Worm (Caenorhabditis elegans) whole organism, late embryonic: ENCODE results near the gene M117.1.

ENCODE experiments used
- C08G9.2 ChIP-seq: sonication (generic microtip); optimal IDR thresholded peaks from 2 replicates; lab custom pipeline; 2016; ENCODE audit warnings: mild to moderate bottlenecking, missing genetic modification characterization, moderate library complexity, missing compliant biosample characterization
- C38D4.7 ChIP-seq: fragments of 200-800 bp; sonication (Bioruptor generic); optimal IDR thresholded peaks from 2 replicates; lab custom pipeline; 2018; ENCODE audit warnings: mild to moderate bottlenecking, missing genetic modification characterization, moderate library complexity, missing compliant biosample characterization
- K02D7.2 ChIP-seq: sonication (generic microtip); optimal IDR thresholded peaks from 2 replicates; lab custom pipeline; 2017; ENCODE audit warnings: mild to moderate bottlenecking, missing genetic modification characterization, missing compliant biosample characterization
- T23F11.4 ChIP-seq: fragments of 200-800 bp; sonication (Bioruptor generic); optimal IDR thresholded peaks from 2 replicates; lab custom pipeline; 2018; ENCODE audit warnings: mild to moderate bottlenecking, missing genetic modification characterization, missing compliant biosample characterization
- ahr-1 ChIP-seq: sonication (generic microtip); optimal IDR thresholded peaks from 2 replicates; lab custom pipeline; 2016; ENCODE audit warnings: missing genetic modification characterization, missing compliant biosample characterization
- ama-1 ChIP-seq: fragments of 150-350 bp; optimal IDR thresholded peaks from 2 replicates; lab custom pipeline; 2014
- ceh-14 ChIP-seq: sonication (generic microtip); optimal IDR thresholded peaks from 2 replicates; lab custom pipeline; 2016; ENCODE audit warnings: missing genotype, missing genetic modification characterization, missing compliant biosample characterization
- ceh-2 ChIP-seq: sonication (generic microtip); optimal IDR thresholded peaks from 2 replicates; lab custom pipeline; 2016; ENCODE audit warnings: missing genotype, missing genetic modification characterization, missing compliant biosample characterization
- ceh-22 ChIP-seq: sonication (generic microtip); optimal IDR thresholded peaks from 2 replicates; lab custom pipeline; 2017; ENCODE audit warnings: missing biosample characterization, missing genetic modification characterization
- ceh-24 ChIP-seq: sonication (generic microtip); optimal IDR thresholded peaks from 2 replicates; lab custom pipeline; 2016; ENCODE audit warnings: mild to moderate bottlenecking, missing genetic modification characterization, missing compliant biosample characterization
- ceh-30 ChIP-seq: fragments of 150-350 bp; optimal IDR thresholded peaks from 2 replicates; lab custom pipeline; 2014; ENCODE audit warnings: missing biosample characterization, missing genetic modification characterization
- ceh-31 ChIP-seq: sonication (generic microtip); optimal IDR thresholded peaks from 2 replicates; lab custom pipeline; 2016; ENCODE audit warnings: missing genetic modification characterization, missing compliant biosample characterization
- ceh-45 ChIP-seq: fragments of 200-800 bp; sonication (Bioruptor generic); IDR thresholded peaks from 2 replicates; pipeline ENCODE4 v1.3.6; 2022; ENCODE audit warnings: missing genetic modification reagents, missing genetic modification characterization, missing compliant biosample characterization
- ceh-48 ChIP-seq: sonication (generic microtip); optimal IDR thresholded peaks from 2 replicates; lab custom pipeline; 2016; ENCODE audit warnings: missing genetic modification characterization, inconsistent platforms, missing compliant biosample characterization
- dmd-4 ChIP-seq: sonication (generic microtip); optimal IDR thresholded peaks from 2 replicates; lab custom pipeline; 2016; ENCODE audit warnings: borderline replicate concordance, missing genetic modification characterization, missing compliant biosample characterization
- elt-4 ChIP-seq: sonication (generic microtip); optimal IDR thresholded peaks from 2 replicates; lab custom pipeline; 2016; ENCODE audit warnings: missing genetic modification characterization, missing compliant biosample characterization
- fkh-6 ChIP-seq: sonication (generic microtip); optimal IDR thresholded peaks from 2 replicates; lab custom pipeline; 2016; ENCODE audit warnings: missing genetic modification characterization, missing compliant biosample characterization
- gmeb-2 ChIP-seq: sonication (generic microtip); optimal IDR thresholded peaks from 2 replicates; lab custom pipeline; 2016; ENCODE audit warnings: missing genetic modification characterization, inconsistent platforms, missing compliant biosample characterization
- hlh-30 ChIP-seq: sonication (generic microtip); optimal IDR thresholded peaks from 2 replicates; lab custom pipeline; 2017; ENCODE audit warnings: antibody characterized with exemption, missing genetic modification characterization, missing compliant biosample characterization; ENCODE audit not compliant: insufficient read depth
- hlh-6 ChIP-seq: sonication (generic microtip); optimal IDR thresholded peaks from 2 replicates; lab custom pipeline; 2016; ENCODE audit warnings: missing genotype, missing genetic modification characterization, missing compliant biosample characterization
- hlh-8 ChIP-seq: sonication (generic microtip); optimal IDR thresholded peaks from 2 replicates; lab custom pipeline; 2016; ENCODE audit warnings: missing genotype, missing genetic modification characterization, missing compliant biosample characterization
- lim-6 ChIP-seq: sonication (generic microtip); optimal IDR thresholded peaks from 2 replicates; lab custom pipeline; 2016; ENCODE audit warnings: missing genetic modification characterization, missing compliant biosample characterization
- madf-2 ChIP-seq: sonication (generic microtip); optimal IDR thresholded peaks from 2 replicates; lab custom pipeline; 2017; ENCODE audit warnings: missing genetic modification characterization, missing compliant biosample characterization
- mec-3 ChIP-seq: sonication (generic microtip); optimal IDR thresholded peaks from 2 replicates; lab custom pipeline; 2016; ENCODE audit warnings: borderline replicate concordance, missing genetic modification characterization, missing compliant biosample characterization
- nfya-1 ChIP-seq: sonication (generic microtip); optimal IDR thresholded peaks from 2 replicates; lab custom pipeline; 2017; ENCODE audit warnings: missing genetic modification characterization, mild to moderate bottlenecking, missing compliant biosample characterization, antibody characterized with exemption, moderate library complexity
- nhr-232 ChIP-seq: sonication (generic microtip); optimal IDR thresholded peaks from 2 replicates; lab custom pipeline; 2016; ENCODE audit warnings: missing genetic modification characterization, missing compliant biosample characterization
- pha-4 ChIP-seq: fragments of 150-350 bp; optimal IDR thresholded peaks from 2 replicates; lab custom pipeline; 2018; ENCODE audit warnings: missing biosample characterization, missing genetic modification reagents, missing genetic modification characterization
- pqm-1 ChIP-seq: sonication (generic microtip); optimal IDR thresholded peaks from 2 replicates; lab custom pipeline; 2016; ENCODE audit warnings: missing genetic modification characterization, missing compliant biosample characterization
- rnt-1 ChIP-seq: sonication (generic microtip); optimal IDR thresholded peaks from 2 replicates; lab custom pipeline; 2016; ENCODE audit warnings: missing genetic modification characterization, missing compliant biosample characterization
- sdc-2 ChIP-seq: sonication (generic microtip); optimal IDR thresholded peaks from 2 replicates; lab custom pipeline; 2016; ENCODE audit warnings: missing genotype, missing genetic modification characterization, missing compliant biosample characterization
- sox-2 ChIP-seq: fragments of 200-800 bp; sonication (Bioruptor generic); IDR thresholded peaks from 2 replicates; pipeline ENCODE4 v1.3.6; 2022; ENCODE audit warnings: missing genetic modification reagents, missing genetic modification characterization, missing compliant biosample characterization
- sox-4 ChIP-seq: sonication (generic microtip); optimal IDR thresholded peaks from 2 replicates; lab custom pipeline; 2017; ENCODE audit warnings: mild to moderate bottlenecking, missing genetic modification characterization, inconsistent platforms, missing compliant biosample characterization
- syd-9 ChIP-seq: sonication (generic microtip); optimal IDR thresholded peaks from 2 replicates; lab custom pipeline; 2016; ENCODE audit warnings: mild to moderate bottlenecking, missing genetic modification characterization, moderate library complexity, missing compliant biosample characterization
- tbx-7 ChIP-seq: sonication (generic microtip); optimal IDR thresholded peaks from 2 replicates; lab custom pipeline; 2016; ENCODE audit warnings: missing genotype, missing genetic modification characterization, missing compliant biosample characterization
- ttx-3 ChIP-seq: sonication (generic microtip); optimal IDR thresholded peaks from 2 replicates; lab custom pipeline; 2016; ENCODE audit warnings: missing genetic modification reagents, missing genetic modification characterization, missing compliant biosample characterization
- unc-42 ChIP-seq: sonication (generic microtip); optimal IDR thresholded peaks from 2 replicates; lab custom pipeline; 2016; ENCODE audit warnings: missing genotype, missing genetic modification characterization, missing compliant biosample characterization
- unc-55 ChIP-seq: sonication (generic microtip); optimal IDR thresholded peaks from 2 replicates; lab custom pipeline; 2017; ENCODE audit warnings: missing biosample characterization, missing genetic modification reagents, missing genetic modification characterization
- ztf-16 ChIP-seq: sonication (generic microtip); optimal IDR thresholded peaks from 2 replicates; lab custom pipeline; 2017; ENCODE audit warnings: missing genetic modification characterization, missing compliant biosample characterization

Gene M117.1

DNA sequence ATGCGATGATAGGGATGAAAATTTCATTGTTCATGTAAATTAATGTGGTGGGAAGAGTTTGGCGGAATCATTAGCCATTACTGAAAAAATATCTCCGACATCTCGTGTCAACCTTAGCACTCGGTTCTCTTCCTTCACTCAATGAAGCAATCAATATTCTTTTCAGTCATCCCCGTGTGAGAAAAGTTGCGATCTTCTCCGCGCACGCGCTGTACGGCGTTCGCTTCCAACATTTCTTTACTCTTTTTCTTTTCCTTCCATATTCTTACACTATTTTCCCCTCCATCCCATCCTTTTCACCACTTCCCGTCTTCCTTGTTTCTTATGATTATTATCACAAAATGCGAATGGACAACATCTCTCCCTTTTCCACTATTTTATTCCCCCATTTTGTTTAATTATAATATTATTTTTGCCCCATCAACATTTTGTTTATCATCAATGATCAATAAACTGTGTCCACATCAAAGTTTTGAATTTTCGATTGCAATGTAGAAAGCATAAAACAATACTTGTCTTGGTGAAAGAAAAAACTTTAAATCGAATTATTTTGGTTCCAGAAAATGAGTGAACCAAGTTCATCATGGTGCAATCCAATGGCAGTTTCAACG, 46.1 kb downstream of the M117.1 start, which contains the start of gene mob-1:
Gene mob-1, plus strand, starts transcription at position 561 of the 611 bp plus-strand sequence.
- TF ChIP-seq sox-4 (no peak), ceh-22 (no peak), rnt-1 (no peak), hlh-8 (no peak), K02D7.2 (no peak), ceh-2 (no peak), ceh-48 (tag; lab: Kevin White, UChicago) (no peak), sox-2 (GFP tag; lab: Robert Waterston, UW) (no peak)

DNA sequence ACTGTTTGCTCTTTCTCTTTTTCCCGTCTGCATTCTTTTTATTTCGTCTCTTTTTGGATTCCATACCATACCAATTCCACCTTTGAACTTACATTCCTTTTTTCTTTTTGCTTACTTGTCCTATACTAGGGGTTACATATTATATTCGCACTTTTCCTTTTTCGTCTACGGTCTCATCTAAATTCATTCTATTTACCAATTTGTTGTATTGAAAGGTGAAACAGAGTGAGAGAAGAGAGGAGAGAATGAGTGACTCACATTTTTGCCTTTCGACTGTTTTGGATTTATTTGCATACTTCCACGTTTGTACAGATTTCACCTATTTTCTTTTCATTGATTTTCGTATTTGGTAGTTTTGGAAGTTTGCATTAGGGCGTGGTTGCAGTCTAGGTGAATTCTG, 49.4 kb downstream of the M117.1 start:
- TF ChIP-seq ceh-24 (tag; lab: Kevin White, UChicago) (no peak), ahr-1 (no peak), ceh-30 (tag; lab: Kevin White, UChicago) (no peak), lim-6 (tag; lab: Kevin White, UChicago) (no peak), ceh-14 (tag; lab: Kevin White, UChicago) (no peak), ceh-45 (no peak), nhr-232 (tag; lab: Kevin White, UChicago) (no peak), C08G9.2 (no peak), madf-2 (tag; lab: Kevin White, UChicago) (no peak), syd-9 (tag; lab: Kevin White, UChicago) (no peak), dmd-4 (tag; lab: Kevin White, UChicago) (no peak), ceh-48 (tag; lab: Kevin White, UChicago) (no peak), fkh-6 (no peak), pqm-1 (tag; lab: Kevin White, UChicago) (no peak), sdc-2 (no peak), ceh-22 (no peak)

DNA sequence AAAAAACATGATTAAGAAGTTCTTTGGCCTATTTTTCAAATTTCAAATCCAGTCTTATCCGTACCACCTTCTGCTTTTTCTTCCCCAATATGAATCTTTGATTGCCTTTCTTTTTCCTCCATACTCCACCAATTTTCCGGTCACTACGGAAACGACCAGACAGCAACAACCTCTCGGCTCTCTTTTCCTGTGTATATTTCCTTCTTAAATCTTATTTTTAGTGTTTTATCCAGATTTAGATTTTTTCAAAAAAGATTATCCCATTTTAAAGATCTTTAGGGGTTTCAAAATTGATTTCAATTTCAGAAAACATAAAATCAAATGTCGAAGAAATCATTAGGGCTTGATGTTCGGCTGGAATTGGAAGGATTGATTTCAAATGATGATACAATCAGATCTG, 50.2 kb downstream of the M117.1 start, which contains the start of gene trpa-1:
Gene trpa-1, plus strand, starts transcription at position 301 of the 400 bp plus-strand sequence.
- no peak for TF ChIP-seq tbx-7 (tag; lab: Kevin White, UChicago)
- no peak for TF ChIP-seq gmeb-2 (tag; lab: Kevin White, UChicago)
- no peak for TF ChIP-seq elt-4 (tag; lab: Kevin White, UChicago)
- TF ChIP-seq dmd-4 (tag; lab: Kevin White, UChicago) = no peak
- TF ChIP-seq hlh-6 (tag; lab: Kevin White, UChicago) = no peak
- TF ChIP-seq C38D4.7 = no peak
- no peak for TF ChIP-seq ama-1 (lab: Kevin White, UChicago)
- TF ChIP-seq pqm-1 (tag; lab: Kevin White, UChicago) = no peak
- no peak for TF ChIP-seq syd-9 (tag; lab: Kevin White, UChicago)
- TF ChIP-seq ceh-48 (tag; lab: Kevin White, UChicago) = no peak
- TF ChIP-seq unc-55 (GFP tag; lab: Kevin White, UChicago) = no peak
- TF ChIP-seq ztf-16 (tag; lab: Kevin White, UChicago) = no peak
- no peak for TF ChIP-seq sdc-2
- no peak for TF ChIP-seq fkh-6
- no peak for TF ChIP-seq nhr-232 (tag; lab: Kevin White, UChicago)
- TF ChIP-seq T23F11.4 (GFP tag; lab: Kevin White, UChicago) = no peak
- TF ChIP-seq hlh-8 = no peak

DNA sequence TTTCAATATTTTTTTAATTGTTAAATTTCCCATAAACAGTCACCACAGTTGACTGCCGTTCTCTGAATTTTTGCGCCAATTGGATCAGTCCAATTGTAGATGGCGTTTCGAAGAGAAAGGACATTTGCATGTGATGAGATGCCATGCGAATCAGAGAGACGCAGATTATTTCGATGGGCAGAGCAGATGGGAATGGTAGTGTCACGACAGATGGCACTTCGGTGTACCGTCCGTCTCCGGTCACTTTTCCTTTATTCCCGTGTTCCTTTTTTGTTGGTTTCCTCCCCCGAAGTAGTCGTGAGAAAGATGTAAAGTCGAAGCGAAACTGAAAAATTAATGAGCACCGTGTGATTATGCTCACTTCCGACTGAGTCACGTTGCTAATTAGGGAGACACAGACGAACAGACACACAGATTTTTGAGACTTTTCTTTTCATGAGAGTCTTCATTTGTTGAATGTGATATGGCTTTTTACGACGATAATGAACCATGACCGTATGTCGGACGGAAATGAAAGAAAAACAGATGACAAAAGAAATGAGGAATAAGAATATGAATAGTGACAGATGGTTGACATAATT, 53.7 kb downstream of the M117.1 start:
- TF ChIP-seq nfya-1 = peak; percentile 20
- TF ChIP-seq ttx-3 (tag; lab: Kevin White, UChicago) = peak; percentile 64
- no peak for TF ChIP-seq mec-3 (tag; lab: Kevin White, UChicago)
- TF ChIP-seq pha-4 = no peak
- peak; percentile 13 for TF ChIP-seq hlh-30
- TF ChIP-seq ceh-31 (tag; lab: Kevin White, UChicago) = peak; percentile 37
- TF ChIP-seq unc-42 (tag; lab: Kevin White, UChicago) = peak; percentile 3
